Worm (Caenorhabditis elegans): ENCODE data around the gene irld-24.

ce11 chrX:13977439-13978118, 8.8 kb upstream of the irld-24 start, which contains the start of gene F48F7.6:
- TF ChIP-seq zip-8 (tag; optimal IDR thresholded peaks at IDR 0.05): no peak
- no peak for TF ChIP-seq nhr-28 (tag; optimal IDR thresholded peaks at IDR 0.05)
- peak; percentile 67 for TF ChIP-seq ces-1 (GFP tag; optimal IDR thresholded peaks at IDR 0.05)

Measured in whole organism, mixed stage, embryonic.